Worm (Caenorhabditis elegans): ENCODE measurements around the gene C55C3.3.

DNA sequence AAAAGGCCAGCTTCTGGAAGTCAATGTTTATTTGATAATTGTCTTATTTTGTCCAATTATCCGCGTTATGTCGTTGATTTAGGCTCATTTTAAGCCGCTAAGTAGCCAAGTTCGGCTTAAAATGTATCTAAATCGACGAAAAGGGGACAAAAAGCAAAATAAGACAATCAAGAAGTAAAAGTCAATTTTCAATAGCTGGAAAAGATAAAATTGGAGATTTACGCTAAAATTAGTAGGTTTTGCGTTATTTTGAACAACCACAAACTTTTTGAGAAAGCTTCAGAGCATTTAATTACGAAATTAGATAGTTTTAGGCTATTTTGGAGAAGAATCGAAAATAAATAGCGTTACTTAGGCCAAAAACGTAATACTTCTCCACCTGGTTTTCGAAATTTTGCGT is 22.2 kb upstream of the C55C3.3 start:
- no peak for TF ChIP-seq mxl-2 (GFP tag; conservative IDR thresholded peaks at IDR 0.05)
- TF ChIP-seq nhr-237 (tag; optimal IDR thresholded peaks at IDR 0.05), result no peak
- TF ChIP-seq nhr-77 (tag; optimal IDR thresholded peaks at IDR 0.05), result no peak
- no peak for TF ChIP-seq nhr-76 (tag; optimal IDR thresholded peaks at IDR 0.05)
- no peak for TF ChIP-seq fkh-10 (GFP tag; optimal IDR thresholded peaks at IDR 0.05)
- no peak for TF ChIP-seq dve-1 (tag; optimal IDR thresholded peaks at IDR 0.05; ENCODE audit: insufficient read depth)
- TF ChIP-seq lin-13 (GFP tag; optimal IDR thresholded peaks at IDR 0.05), result no peak
- TF ChIP-seq unc-130 (GFP tag; optimal IDR thresholded peaks at IDR 0.05), result no peak
- TF ChIP-seq snpc-4 (tag; optimal IDR thresholded peaks at IDR 0.05), result no peak
- TF ChIP-seq T20F7.1 (GFP tag; optimal IDR thresholded peaks at IDR 0.05), result no peak
- no peak for TF ChIP-seq lsy-2 (tag; optimal IDR thresholded peaks at IDR 0.05)
- no peak for TF ChIP-seq R02D3.7 (tag; optimal IDR thresholded peaks at IDR 0.05)
